Worm (Caenorhabditis elegans): Measurements from ENCODE around the gene D1053.2.

D1053.2 gene

ce11 chrX:11700263-11700662 is 27.7 kb upstream of the D1053.2 start, which contains the start of gene C44C10.15:
C44C10.15 (minus strand) TSS chrX:11700363.
- no peak for TF ChIP-seq ceh-62 (tag; optimal IDR thresholded peaks at IDR 0.05)
- no peak for TF ChIP-seq F37D6.2 (tag; optimal IDR thresholded peaks at IDR 0.05)
- TF ChIP-seq lir-3 (tag; optimal IDR thresholded peaks at IDR 0.05) = no peak
- TF ChIP-seq daf-8 (GFP tag; IDR thresholded peaks at IDR 0.05) = no peak
- TF ChIP-seq nhr-76 (tag; optimal IDR thresholded peaks at IDR 0.05) = no peak
- no peak for TF ChIP-seq daf-12 (tag; optimal IDR thresholded peaks at IDR 0.05)
- no peak for TF ChIP-seq D1046.2 (GFP tag; IDR thresholded peaks at IDR 0.05)
- no peak for TF ChIP-seq mep-1 (tag; optimal IDR thresholded peaks at IDR 0.05)
- TF ChIP-seq nhr-28 (tag; optimal IDR thresholded peaks at IDR 0.05) = no peak
- no peak for TF ChIP-seq zfp-2 (tag; optimal IDR thresholded peaks at IDR 0.05)
- TF ChIP-seq F44E2.7 (GFP tag; IDR thresholded peaks at IDR 0.05) = no peak
- no peak for TF ChIP-seq Y5F2A.4 (GFP tag; optimal IDR thresholded peaks at IDR 0.05)
- TF ChIP-seq dmd-8 (GFP tag; IDR thresholded peaks at IDR 0.05) = no peak

ce11 chrX:11702236-11702635 is 25.7 kb upstream of the D1053.2 start, which contains the start of gene C44C10.3:
C44C10.3 (plus strand) TSS chrX:11702536.
- no peak for TF ChIP-seq nhr-41 (GFP tag; IDR thresholded peaks at IDR 0.05)
- no peak for TF ChIP-seq lsy-2 (tag; optimal IDR thresholded peaks at IDR 0.05)
- TF ChIP-seq fkh-10 (GFP tag; optimal IDR thresholded peaks at IDR 0.05) = no peak
- no peak for TF ChIP-seq ztf-11 (tag; optimal IDR thresholded peaks at IDR 0.05)
- no peak for TF ChIP-seq saeg-2 (GFP tag; IDR thresholded peaks at IDR 0.05)
- no peak for TF ChIP-seq snpc-1.2 (GFP tag; IDR thresholded peaks at IDR 0.05)
- TF ChIP-seq zag-1 (tag; optimal IDR thresholded peaks at IDR 0.05) = no peak
- TF ChIP-seq lin-15B (tag; optimal IDR thresholded peaks at IDR 0.05) = no peak
- TF ChIP-seq dmd-8 (GFP tag; IDR thresholded peaks at IDR 0.05) = no peak
- TF ChIP-seq cey-2 (tag; optimal IDR thresholded peaks at IDR 0.05; ENCODE audit: borderline replicate concordance, insufficient read depth) = no peak

ce11 chrX:11710229-11710628 is 17.7 kb upstream of the D1053.2 start, which contains the start of gene C44C10.11:
C44C10.11 (minus strand) TSS chrX:11710343.
- TF ChIP-seq snpc-1.2 (GFP tag; IDR thresholded peaks at IDR 0.05) (no peak), nhr-28 (tag; optimal IDR thresholded peaks at IDR 0.05) (peak; percentile 87), attf-4 (tag; optimal IDR thresholded peaks at IDR 0.05) (no peak), nhr-10 (tag; optimal IDR thresholded peaks at IDR 0.05) (peak; percentile 8), unc-39 (tag; optimal IDR thresholded peaks at IDR 0.05) (no peak), madf-9 (GFP tag; conservative IDR thresholded peaks at IDR 0.05) (no peak), nhr-41 (GFP tag; IDR thresholded peaks at IDR 0.05) (0 out of 2 replicates have a peak, but pooled peaks have one; percentile 46), ceh-20 (GFP tag; IDR thresholded peaks at IDR 0.05) (no peak), nhr-48 (tag; optimal IDR thresholded peaks at IDR 0.05) (peak; percentile 73), dve-1 (tag; optimal IDR thresholded peaks at IDR 0.05; ENCODE audit: insufficient read depth) (peak; percentile 75), daf-16 (GFP tag; optimal IDR thresholded peaks at IDR 0.05) (no peak), daf-16 (tag; optimal IDR thresholded peaks at IDR 0.05) (peak; percentile 46), mxl-3 (GFP tag; optimal IDR thresholded peaks at IDR 0.05) (peak; percentile 95), nhr-6 (tag; optimal IDR thresholded peaks at IDR 0.05) (no peak), dmd-6 (GFP tag; IDR thresholded peaks at IDR 0.05) (peak; percentile 96), Y75B8A.6 (GFP tag; IDR thresholded peaks at IDR 0.05) (no peak), lin-13 (GFP tag; optimal IDR thresholded peaks at IDR 0.05) (no peak), hlh-11 (tag; optimal IDR thresholded peaks at IDR 0.05) (peak; percentile 81), nhr-77 (tag; optimal IDR thresholded peaks at IDR 0.05) (peak; percentile 29), ZK546.5 (tag; optimal IDR thresholded peaks at IDR 0.05) (no peak), duxl-1 (tag; optimal IDR thresholded peaks at IDR 0.05; ENCODE audit: poor library complexity) (no peak), hlh-30 (tag; optimal IDR thresholded peaks at IDR 0.05; ENCODE audit: insufficient read depth) (peak; percentile 77), lin-15B (tag; optimal IDR thresholded peaks at IDR 0.05) (no peak), nhr-25 (tag; optimal IDR thresholded peaks at IDR 0.05; ENCODE audit: borderline replicate concordance, insufficient read depth) (no peak), hmg-1.1 (GFP tag; IDR thresholded peaks at IDR 0.05) (0 out of 2 replicates have a peak, but pooled peaks have one; percentile 22), tra-1 (GFP tag; IDR thresholded peaks at IDR 0.05) (peak; percentile 60; the same call in 1 of the 2 replicates), unc-62 (GFP tag; optimal IDR thresholded peaks at IDR 0.05 in 1 of 2) (peak in 1 of 2 experiments; percentile 60), unc-62 (tag; optimal IDR thresholded peaks at IDR 0.05) (no peak), jun-1 (tag; optimal IDR thresholded peaks at IDR 0.05) (peak; percentile 18), mxl-2 (GFP tag; conservative IDR thresholded peaks at IDR 0.05) (no peak), ceh-82 (tag; optimal IDR thresholded peaks at IDR 0.05) (no peak)

Measured in whole organism, L4 larva.